Worm (Caenorhabditis elegans): ENCODE measurements around the gene col-161.

ce11 chrV:13320676-13321075 lies 2.9 kb upstream of the col-161 start, which contains the start of gene srh-15:
- TF ChIP-seq zfh-2 (GFP tag; conservative IDR thresholded peaks at IDR 0.05) (no peak), unc-130 (GFP tag; optimal IDR thresholded peaks at IDR 0.05) (no peak), mes-4 (tag; optimal IDR thresholded peaks at IDR 0.05) (no peak), ama-1 (optimal IDR thresholded peaks at IDR 0.05) (no peak), ama-1 (GFP tag; optimal IDR thresholded peaks at IDR 0.05) (no peak), K12H6.12 (tag; optimal IDR thresholded peaks at IDR 0.05) (no peak), sptf-2 (GFP tag; optimal IDR thresholded peaks at IDR 0.05) (no peak), nfya-2 (GFP tag; IDR thresholded peaks at IDR 0.05) (no peak), C06A6.2 (GFP tag; conservative IDR thresholded peaks at IDR 0.05) (no peak), F52B5.7 (tag; optimal IDR thresholded peaks at IDR 0.05) (no peak)
